Worm (Caenorhabditis elegans): ENCODE results near the gene cpt-2.
"Not testable (repeated sequence)": the region's sequence is repeated elsewhere in the genome, so short reads cannot be mapped to it uniquely, and the experiment has no call there.

cpt-2 gene

ce11 chrIV:11150844-11151243 is 28.6 kb upstream of the cpt-2 start, which contains the start of gene C08F8.2:
C08F8.2 (plus strand) TSS chrIV:11150997.
- TF ChIP-seq F16B12.6 (tag; optimal IDR thresholded peaks at IDR 0.05) (no peak), hlh-17 (GFP tag; optimal IDR thresholded peaks at IDR 0.05; ENCODE audit: borderline replicate concordance) (no peak), nhr-19 (GFP tag; conservative IDR thresholded peaks at IDR 0.05) (peak; percentile 30; the same call in 1 of the 2 replicates), egl-13 (tag; optimal IDR thresholded peaks at IDR 0.05) (no peak), unc-130 (tag; optimal IDR thresholded peaks at IDR 0.05) (no peak), nhr-20 (tag; optimal IDR thresholded peaks at IDR 0.05) (no peak), C16A3.4 (tag; optimal IDR thresholded peaks at IDR 0.05) (no peak), skn-1 (tag; optimal IDR thresholded peaks at IDR 0.05) (no peak), nhr-90 (tag; optimal IDR thresholded peaks at IDR 0.05; ENCODE audit: poor library complexity) (no peak), efl-3 (GFP tag; optimal IDR thresholded peaks at IDR 0.05) (no peak), aha-1 (tag; optimal IDR thresholded peaks at IDR 0.05) (no peak), dsc-1 (tag; optimal IDR thresholded peaks at IDR 0.05) (no peak), pqm-1 (tag; optimal IDR thresholded peaks at IDR 0.05) (no peak), unc-30 (tag; optimal IDR thresholded peaks at IDR 0.05) (no peak), lsy-2 (tag; optimal IDR thresholded peaks at IDR 0.05) (no peak), ets-5 (GFP tag; IDR thresholded peaks at IDR 0.05) (no peak), ztf-4 (tag; optimal IDR thresholded peaks at IDR 0.05) (peak; percentile 13), nhr-11 (tag; optimal IDR thresholded peaks at IDR 0.05) (no peak), lin-39 (tag; optimal IDR thresholded peaks at IDR 0.05) (no peak), sup-37 (GFP tag; optimal IDR thresholded peaks at IDR 0.05) (no peak), nhr-76 (tag; optimal IDR thresholded peaks at IDR 0.05) (no peak), ceh-90 (tag; optimal IDR thresholded peaks at IDR 0.05) (no peak), ama-1 (optimal IDR thresholded peaks at IDR 0.05) (peak; percentile 67), snu-23 (GFP tag; optimal IDR thresholded peaks at IDR 0.05) (no peak), tlp-1 (tag; optimal IDR thresholded peaks at IDR 0.05) (no peak)

- TF ChIP-seq alr-1 (tag; optimal IDR thresholded peaks at IDR 0.05; ENCODE audit: borderline replicate concordance); fkh-8 (tag; optimal IDR thresholded peaks at IDR 0.05); hlh-17 (GFP tag; optimal IDR thresholded peaks at IDR 0.05; ENCODE audit: borderline replicate concordance): not testable (repeated sequence)
These were observed 24.9 kb upstream of the cpt-2 start, which contains the start of gene C08F8.3 for ce11 chrIV:11154425-11155114. C08F8.3 (plus strand) TSS chrIV:11155044.

ce11 chrIV:11156526-11156925 is 22.9 kb upstream of the cpt-2 start:
- TF ChIP-seq lin-35 (GFP tag; optimal IDR thresholded peaks at IDR 0.05) (no peak), ztf-11 (tag; optimal IDR thresholded peaks at IDR 0.05) (no peak), elt-3 (tag; optimal IDR thresholded peaks at IDR 0.05) (no peak), dpl-1 (GFP tag; optimal IDR thresholded peaks at IDR 0.05) (no peak), nhr-77 (tag; optimal IDR thresholded peaks at IDR 0.05) (no peak)

ce11 chrIV:11159886-11160285 is 19.6 kb upstream of the cpt-2 start, which contains the start of gene mboa-4:
mboa-4 (minus strand) TSS chrIV:11159986.
- no peak for TF ChIP-seq lin-39 (tag; optimal IDR thresholded peaks at IDR 0.05)
- no peak for TF ChIP-seq unc-30 (tag; optimal IDR thresholded peaks at IDR 0.05)
- TF ChIP-seq tbx-2 (tag; optimal IDR thresholded peaks at IDR 0.05) = no peak
- TF ChIP-seq pqm-1 (tag; optimal IDR thresholded peaks at IDR 0.05) = no peak
- TF ChIP-seq sptf-1 (tag; optimal IDR thresholded peaks at IDR 0.05) = no peak

- TF ChIP-seq efl-1 (optimal IDR thresholded peaks at IDR 0.05) (no peak), efl-1 (GFP tag; optimal IDR thresholded peaks at IDR 0.05 in 1 of 2) (peak in 1 of 2 experiments; percentile 67), unc-130 (tag; optimal IDR thresholded peaks at IDR 0.05) (no peak)
These were observed 18.7 kb upstream of the cpt-2 start, which contains the start of gene C08F8.15 for ce11 chrIV:11160707-11161106. C08F8.15 (minus strand) TSS chrIV:11160807.
